Worm (Caenorhabditis elegans) whole organism, late embryonic: ENCODE measurements around the gene hrg-2.

ENCODE experiments used
- dmd-4 ChIP-seq: sonication (generic microtip); optimal IDR thresholded peaks from 2 replicates; lab custom pipeline; 2016; ENCODE audit warnings: borderline replicate concordance, missing genetic modification characterization, missing compliant biosample characterization
- eyg-1 ChIP-seq: sonication (generic microtip); optimal IDR thresholded peaks from 2 replicates; lab custom pipeline; 2016; ENCODE audit warnings: missing genotype, missing genetic modification characterization, missing compliant biosample characterization
- hlh-30 ChIP-seq: sonication (generic microtip); optimal IDR thresholded peaks from 2 replicates; lab custom pipeline; 2017; ENCODE audit warnings: antibody characterized with exemption, missing genetic modification characterization, missing compliant biosample characterization; ENCODE audit not compliant: insufficient read depth
- lim-6 ChIP-seq: sonication (generic microtip); optimal IDR thresholded peaks from 2 replicates; lab custom pipeline; 2016; ENCODE audit warnings: missing genetic modification characterization, missing compliant biosample characterization
- lin-11 ChIP-seq: fragments of 200-800 bp; sonication (Bioruptor generic); optimal IDR thresholded peaks from 2 replicates; lab custom pipeline; 2018; ENCODE audit warnings: mild to moderate bottlenecking, missing genetic modification characterization, missing compliant biosample characterization
- nfya-1 ChIP-seq: sonication (generic microtip); optimal IDR thresholded peaks from 2 replicates; lab custom pipeline; 2017; ENCODE audit warnings: missing genetic modification characterization, mild to moderate bottlenecking, missing compliant biosample characterization, antibody characterized with exemption, moderate library complexity
- nhr-11 ChIP-seq: fragments of 150-350 bp; optimal IDR thresholded peaks from 2 replicates; lab custom pipeline; 2014; ENCODE audit warnings: missing biosample characterization, missing genetic modification characterization
- pha-4 ChIP-seq: fragments of 150-350 bp; optimal IDR thresholded peaks from 2 replicates; lab custom pipeline; 2018; ENCODE audit warnings: missing biosample characterization, missing genetic modification reagents, missing genetic modification characterization
- pqm-1 ChIP-seq: sonication (generic microtip); optimal IDR thresholded peaks from 2 replicates; lab custom pipeline; 2016; ENCODE audit warnings: missing genetic modification characterization, missing compliant biosample characterization
- sox-4 ChIP-seq: sonication (generic microtip); optimal IDR thresholded peaks from 2 replicates; lab custom pipeline; 2017; ENCODE audit warnings: mild to moderate bottlenecking, missing genetic modification characterization, inconsistent platforms, missing compliant biosample characterization
- tbx-2 ChIP-seq: sonication (generic microtip); optimal IDR thresholded peaks from 2 replicates; lab custom pipeline; 2016; ENCODE audit warnings: missing genetic modification characterization, missing compliant biosample characterization
- tbx-7 ChIP-seq: sonication (generic microtip); optimal IDR thresholded peaks from 2 replicates; lab custom pipeline; 2016; ENCODE audit warnings: missing genotype, missing genetic modification characterization, missing compliant biosample characterization

DNA sequence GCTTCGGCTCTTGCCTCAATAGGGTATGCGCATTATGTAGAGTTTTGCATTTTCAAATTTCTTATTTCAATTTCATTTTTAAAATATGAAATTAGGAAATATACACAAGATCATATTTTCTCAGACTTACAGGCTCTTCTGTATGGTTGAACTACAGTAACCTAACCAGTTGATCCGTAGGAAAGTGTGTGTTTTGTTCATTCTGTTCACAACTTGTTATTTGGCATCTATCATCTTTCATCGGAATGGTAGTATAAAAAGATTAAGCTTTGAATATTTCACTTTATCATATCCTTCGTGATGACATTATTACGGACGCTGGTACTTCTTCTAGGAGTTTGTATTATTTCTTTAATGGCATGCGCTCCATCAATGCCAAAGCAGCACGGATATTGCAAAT lies 4.4 kb downstream of the hrg-2 start, which contains the start of gene K01D12.10:
- TF ChIP-seq eyg-1 = no peak
- no peak for TF ChIP-seq pqm-1 (tag; lab: Kevin White, UChicago)
- TF ChIP-seq nhr-11 (tag; lab: Kevin White, UChicago) = no peak
- TF ChIP-seq tbx-7 (tag; lab: Kevin White, UChicago) = no peak
- TF ChIP-seq lim-6 = no peak
- TF ChIP-seq nfya-1 (tag; lab: Kevin White, UChicago) = no peak
- no peak for TF ChIP-seq lin-11 (tag; lab: Kevin White, UChicago)
- TF ChIP-seq tbx-2 (tag; lab: Kevin White, UChicago) = no peak
- no peak for TF ChIP-seq pha-4 (tag; lab: Kevin White, UChicago)
- TF ChIP-seq sox-4 (tag; lab: Kevin White, UChicago) = no peak
- no peak for TF ChIP-seq hlh-30
- TF ChIP-seq dmd-4 = no peak
